Fruit fly (Drosophila melanogaster) whole organism, embryonic: ENCODE data around the gene CG15199.
A peak's percentile ranks its signal among the peaks of the same experiment; 100 is the strongest.

ENCODE experiments used
- Bdp1 ChIP-seq: fragments of 200-800 bp; sonication (Bioruptor generic); optimal IDR thresholded peaks from 3 replicates; lab custom pipeline; 2016; ENCODE audit warnings: missing biosample characterization, missing genetic modification characterization
- C15 ChIP-seq: fragments of 200-800 bp; sonication (Bioruptor generic); IDR thresholded peaks from 3 replicates; pipeline ENCODE4 v1.3.6; 2022; ENCODE audit warnings: missing biosample characterization, missing genetic modification characterization
- CG10274 ChIP-seq: fragments of 200-800 bp; sonication (Bioruptor generic); optimal IDR thresholded peaks from 3 replicates; lab custom pipeline; 2017; ENCODE audit warnings: missing biosample characterization, mild to moderate bottlenecking, missing genetic modification characterization
- CG11456 ChIP-seq: fragments of 200-800 bp; sonication (Bioruptor generic); IDR thresholded peaks from 3 replicates; pipeline ENCODE4 v1.3.6; 2022; ENCODE audit warnings: missing biosample characterization, missing genetic modification characterization
- CG13624 ChIP-seq: fragments of 200-800 bp; sonication (Bioruptor generic); optimal IDR thresholded peaks from 2 replicates; lab custom pipeline; 2016; ENCODE audit warnings: missing biosample characterization, missing genetic modification characterization
- CG13894 ChIP-seq: fragments of 200-800 bp; sonication (Bioruptor generic); optimal IDR thresholded peaks from 3 replicates; lab custom pipeline; 2018; ENCODE audit warnings: missing biosample characterization, mild to moderate bottlenecking, missing genetic modification characterization, moderate library complexity
- CG14710 ChIP-seq: fragments of 200-800 bp; sonication (Bioruptor generic); optimal IDR thresholded peaks from 3 replicates; lab custom pipeline; 2019; ENCODE audit warnings: missing biosample characterization, mild to moderate bottlenecking, missing genetic modification characterization, moderate library complexity
- CG15601 ChIP-seq: fragments of 200-800 bp; sonication (Bioruptor generic); optimal IDR thresholded peaks from 3 replicates; lab custom pipeline; 2019; ENCODE audit warnings: missing biosample characterization, mild to moderate bottlenecking, missing genetic modification characterization, moderate library complexity
- CG16813 ChIP-seq: fragments of 200-800 bp; sonication (Bioruptor generic); IDR thresholded peaks from 3 replicates; pipeline ENCODE4 v1.3.6; 2022; ENCODE audit warnings: missing biosample characterization, missing genetic modification characterization; ENCODE audit not compliant: partially characterized antibody
- CG17361 ChIP-seq: fragments of 200-800 bp; sonication (Bioruptor generic); IDR thresholded peaks from 3 replicates; pipeline ENCODE4 v1.3.6; 2022; ENCODE audit warnings: missing biosample characterization, missing genetic modification characterization
- CG17802 ChIP-seq: fragments of 200-800 bp; sonication (Bioruptor generic); optimal IDR thresholded peaks from 2 replicates; lab custom pipeline; 2018; ENCODE audit warnings: missing biosample characterization, mild to moderate bottlenecking, missing genetic modification characterization, moderate library complexity
- CG18011 ChIP-seq: fragments of 200-800 bp; sonication (Bioruptor generic); optimal IDR thresholded peaks from 2 replicates; lab custom pipeline; 2017; ENCODE audit warnings: missing biosample characterization, missing genetic modification characterization, mild to moderate bottlenecking, moderate library complexity, missing genotype
- CG3838 ChIP-seq: fragments of 200-800 bp; sonication (Bioruptor generic); optimal IDR thresholded peaks from 3 replicates; lab custom pipeline; 2016; ENCODE audit warnings: missing biosample characterization, missing genetic modification characterization
- CG5180 ChIP-seq: fragments of 200-800 bp; sonication (Bioruptor generic); optimal IDR thresholded peaks from 3 replicates; lab custom pipeline; 2017; ENCODE audit warnings: missing biosample characterization, missing genetic modification characterization, mild to moderate bottlenecking, moderate library complexity, missing genetic modification reagents
- CG6683 ChIP-seq: fragments of 200-800 bp; sonication (Bioruptor generic); optimal IDR thresholded peaks from 2 replicates; lab custom pipeline; 2017; ENCODE audit warnings: missing biosample characterization, mild to moderate bottlenecking, missing genetic modification characterization, missing genetic modification reagents
- CG8089 ChIP-seq: fragments of 200-800 bp; sonication (Bioruptor generic); optimal IDR thresholded peaks from 3 replicates; lab custom pipeline; 2016; ENCODE audit warnings: missing biosample characterization, missing genetic modification characterization
- CG8281 ChIP-seq: fragments of 200-800 bp; sonication (Bioruptor generic); optimal IDR thresholded peaks from 2 replicates; lab custom pipeline; 2018; ENCODE audit warnings: missing biosample characterization, mild to moderate bottlenecking, missing genetic modification characterization, moderate library complexity
- CG8944 ChIP-seq: fragments of 200-800 bp; sonication (Bioruptor generic); optimal IDR thresholded peaks from 3 replicates; lab custom pipeline; 2016; ENCODE audit warnings: missing biosample characterization, missing genetic modification characterization
- CHES-1-like ChIP-seq: fragments of 200-800 bp; sonication (Bioruptor generic); optimal IDR thresholded peaks from 2 replicates; lab custom pipeline; 2016; ENCODE audit warnings: missing biosample characterization, missing genetic modification characterization
- ERR ChIP-seq: fragments of 200-800 bp; sonication (Bioruptor generic); optimal IDR thresholded peaks from 2 replicates; lab custom pipeline; 2016; ENCODE audit warnings: missing biosample characterization, missing genetic modification characterization
- Hmx ChIP-seq: fragments of 200-800 bp; sonication (Bioruptor generic); optimal IDR thresholded peaks from 2 replicates; lab custom pipeline; 2016; ENCODE audit warnings: missing biosample characterization, missing genetic modification characterization
- Jarid2 ChIP-seq: fragments of 200-800 bp; sonication (Bioruptor generic); optimal IDR thresholded peaks from 3 replicates; lab custom pipeline; 2017; ENCODE audit warnings: mild to moderate bottlenecking, missing biosample characterization, missing genetic modification reagents, missing genetic modification characterization
- Kr ChIP-seq: fragments of 200-800 bp; sonication (Bioruptor generic); optimal IDR thresholded peaks from 2 replicates; lab custom pipeline; 2017; ENCODE audit warnings: missing biosample characterization, mild to moderate bottlenecking, missing genetic modification characterization
- Lhr ChIP-seq: fragments of 200-800 bp; sonication (Bioruptor generic); optimal IDR thresholded peaks from 3 replicates; lab custom pipeline; 2017; ENCODE audit warnings: mild to moderate bottlenecking, missing biosample characterization, missing genetic modification reagents, missing genetic modification characterization
- Max ChIP-seq: fragments of 200-800 bp; sonication (Bioruptor generic); optimal IDR thresholded peaks from 2 replicates; lab custom pipeline; 2016; ENCODE audit warnings: missing biosample characterization, mild to moderate bottlenecking, missing genetic modification characterization
- Mes4 ChIP-seq: fragments of 200-800 bp; sonication (Bioruptor generic); optimal IDR thresholded peaks from 2 replicates; lab custom pipeline; 2016; ENCODE audit warnings: missing biosample characterization, missing genetic modification characterization
- Neu2 ChIP-seq: fragments of 200-800 bp; sonication (Bioruptor generic); optimal IDR thresholded peaks from 3 replicates; lab custom pipeline; 2016; ENCODE audit warnings: missing biosample characterization, missing genetic modification characterization, borderline replicate concordance
- Poxn ChIP-seq: fragments of 200-800 bp; sonication (Bioruptor generic); IDR thresholded peaks from 2 replicates; pipeline ENCODE4 v1.3.6; 2022; ENCODE audit warnings: missing biosample characterization, missing genetic modification characterization
- al ChIP-seq: fragments of 200-800 bp; sonication (Bioruptor generic); IDR thresholded peaks from 2 replicates; pipeline ENCODE4 v1.3.6; 2022; ENCODE audit warnings: missing biosample characterization, missing genetic modification characterization
- ash1 ChIP-seq: fragments of 200-800 bp; sonication (Bioruptor generic); optimal IDR thresholded peaks from 2 replicates; lab custom pipeline; 2018; ENCODE audit warnings: missing biosample characterization, mild to moderate bottlenecking, missing genetic modification characterization
- bab2 ChIP-seq: fragments of 200-800 bp; sonication (Bioruptor generic); optimal IDR thresholded peaks from 2 replicates; lab custom pipeline; 2016; ENCODE audit warnings: missing biosample characterization, missing genetic modification characterization
- bbx ChIP-seq: fragments of 200-800 bp; sonication (Bioruptor generic); IDR thresholded peaks from 2 replicates; pipeline ENCODE4 v1.3.6; 2022; ENCODE audit warnings: missing biosample characterization, missing genetic modification characterization; ENCODE audit not compliant: partially characterized antibody
- crol ChIP-seq: fragments of 200-800 bp; sonication (Bioruptor generic); IDR thresholded peaks from 2 replicates; pipeline ENCODE4 v1.3.6; 2022; ENCODE audit warnings: missing biosample characterization, missing genetic modification characterization
- cwo ChIP-seq: fragments of 200-800 bp; sonication (Bioruptor generic); optimal IDR thresholded peaks from 3 replicates; lab custom pipeline; 2017; ENCODE audit warnings: missing biosample characterization, missing genetic modification characterization, mild to moderate bottlenecking, moderate library complexity, missing genetic modification reagents
- da ChIP-seq: fragments of 200-800 bp; sonication (Bioruptor generic); optimal IDR thresholded peaks from 2 replicates; lab custom pipeline; 2016; ENCODE audit warnings: missing biosample characterization, missing genetic modification characterization
- dati ChIP-seq: fragments of 200-800 bp; sonication (Bioruptor generic); IDR thresholded peaks from 2 replicates; pipeline ENCODE4 v1.3.6; 2022; ENCODE audit warnings: missing biosample characterization, missing genetic modification characterization
- fru ChIP-seq: fragments of >200 bp; optimal IDR thresholded peaks from 2 replicates; lab custom pipeline; 2017
- ken ChIP-seq: fragments of 200-800 bp; sonication (Bioruptor generic); IDR thresholded peaks from 3 replicates; pipeline ENCODE4 v1.3.6; 2022; ENCODE audit warnings: missing biosample characterization, missing genetic modification characterization
- knrl ChIP-seq: fragments of 200-800 bp; sonication (Bioruptor generic); IDR thresholded peaks from 3 replicates; pipeline ENCODE4 v1.3.6; 2022; ENCODE audit warnings: missing biosample characterization, missing genetic modification characterization; ENCODE audit not compliant: partially characterized antibody
- nom ChIP-seq: fragments of 200-800 bp; sonication (Bioruptor generic); optimal IDR thresholded peaks from 2 replicates; lab custom pipeline; 2017; ENCODE audit warnings: missing biosample characterization, missing genetic modification characterization, mild to moderate bottlenecking, moderate library complexity, missing genetic modification reagents
- phol ChIP-seq: fragments of 200-800 bp; sonication (Bioruptor generic); optimal IDR thresholded peaks from 3 replicates; lab custom pipeline; 2018; ENCODE audit warnings: missing biosample characterization, mild to moderate bottlenecking, missing genetic modification characterization, moderate library complexity
- pum ChIP-seq: fragments of 200-800 bp; sonication (Bioruptor generic); optimal IDR thresholded peaks from 2 replicates; lab custom pipeline; 2016; ENCODE audit warnings: missing biosample characterization, missing genetic modification characterization
- salm ChIP-seq: fragments of 200-800 bp; sonication (Bioruptor generic); optimal IDR thresholded peaks from 2 replicates; lab custom pipeline; 2018; ENCODE audit warnings: missing biosample characterization, mild to moderate bottlenecking, missing genetic modification characterization
- sens-2 ChIP-seq: fragments of 200-800 bp; sonication (Bioruptor generic); IDR thresholded peaks from 2 replicates; pipeline ENCODE4 v1.3.6; 2022; ENCODE audit warnings: missing biosample characterization, missing genetic modification characterization
- stc ChIP-seq: fragments of 200-800 bp; sonication (Bioruptor generic); IDR thresholded peaks from 2 replicates; pipeline ENCODE4 v1.3.6; 2022; ENCODE audit warnings: missing biosample characterization, missing genetic modification characterization
- tna ChIP-seq: fragments of 200-800 bp; sonication (Bioruptor generic); IDR thresholded peaks from 2 replicates; pipeline ENCODE4 v1.3.6; 2022; ENCODE audit warnings: missing biosample characterization, missing genetic modification characterization; ENCODE audit not compliant: partially characterized antibody
- trh ChIP-seq: fragments of 200-800 bp; sonication (Bioruptor generic); optimal IDR thresholded peaks from 2 replicates; lab custom pipeline; 2016; ENCODE audit warnings: missing biosample characterization, missing genetic modification characterization
- ttk ChIP-seq: fragments of 200-800 bp; sonication (Bioruptor generic); IDR thresholded peaks from 2 replicates; pipeline ENCODE4 v2.1.2; 2022; ENCODE audit warnings: missing biosample characterization, missing genetic modification characterization
- twi ChIP-seq: fragments of 200-800 bp; optimal IDR thresholded peaks from 2 replicates; lab custom pipeline; 2019; ENCODE audit warnings: missing biosample characterization, mild to moderate bottlenecking, missing genetic modification characterization, moderate library complexity
- vnd ChIP-seq: fragments of 200-800 bp; sonication (Bioruptor generic); IDR thresholded peaks from 3 replicates; pipeline ENCODE4 v1.3.6; 2022; ENCODE audit warnings: missing biosample characterization, missing genetic modification characterization; ENCODE audit not compliant: partially characterized antibody

Gene CG15199

DNA sequence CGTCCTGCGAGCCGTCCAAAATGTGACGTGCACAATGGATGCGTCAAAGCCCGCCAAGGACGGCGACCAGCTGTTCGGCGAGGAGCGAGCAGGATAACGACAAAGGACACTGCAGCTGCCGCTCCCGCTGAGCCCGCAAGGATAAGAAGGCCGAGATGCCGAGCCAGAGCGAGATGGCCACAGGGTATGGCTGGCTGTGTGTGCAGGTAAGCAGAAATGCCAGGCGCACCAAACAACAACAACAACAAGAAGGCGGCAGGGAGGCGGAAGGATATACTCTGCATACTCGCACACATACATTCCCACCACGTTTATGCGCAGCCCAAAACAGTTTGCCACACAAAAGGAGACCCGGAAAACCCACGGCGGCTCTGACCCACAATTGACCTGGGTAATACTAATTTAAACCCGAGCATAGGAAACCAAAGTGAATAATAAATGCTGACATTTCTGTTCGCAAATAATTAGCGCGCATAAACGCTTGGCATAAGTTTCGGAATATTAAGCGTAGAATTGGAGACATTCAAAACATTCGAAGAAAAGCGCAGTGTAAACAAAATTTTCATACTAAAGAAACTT lies 5.1 kb upstream of the CG15199 start (continued):
- 0 out of 2 replicates have a peak, but pooled peaks have one; percentile 20 for TF ChIP-seq al (GFP tag; lab: Robert Waterston, UW)
- TF ChIP-seq CG17361: 0 out of 3 replicates have a peak, but pooled peaks have one; percentile 10
- TF ChIP-seq CG16813 (GFP tag; lab: Robert Waterston, UW): no peak
- TF ChIP-seq CG18011 (GFP tag; lab: Kevin White, UChicago): no peak
- TF ChIP-seq crol (GFP tag; lab: Robert Waterston, UW): no peak
- no peak for TF ChIP-seq CG8281
- TF ChIP-seq Poxn (GFP tag; lab: Robert Waterston, UW): no peak
- TF ChIP-seq CG17802 (tag; lab: Kevin White, UChicago): no peak
- TF ChIP-seq CHES-1-like: no peak
- no peak; the same call in 1 of the 2 replicates for TF ChIP-seq ttk (GFP tag; lab: Robert Waterston, UW)
- no peak for TF ChIP-seq vnd (GFP tag; lab: Robert Waterston, UW)
- TF ChIP-seq CG10274 (GFP tag; lab: Kevin White, UChicago): no peak
- TF ChIP-seq bbx (GFP tag; lab: Robert Waterston, UW): no peak
- no peak for TF ChIP-seq salm (tag; lab: Kevin White, UChicago)
- TF ChIP-seq Neu2 (GFP tag; lab: Kevin White, UChicago): no peak
- no peak for TF ChIP-seq CG6683
- no peak for TF ChIP-seq C15 (GFP tag; lab: Robert Waterston, UW)
- no peak for TF ChIP-seq tna (GFP tag; lab: Robert Waterston, UW)
- peak; percentile 3 for TF ChIP-seq da (GFP tag; lab: Kevin White, UChicago)
- TF ChIP-seq ERR (GFP tag; lab: Kevin White, UChicago): no peak
- no peak for TF ChIP-seq knrl
- TF ChIP-seq Mes4: no peak
- no peak for TF ChIP-seq trh (GFP tag; lab: Kevin White, UChicago)
- peak; percentile 30 for TF ChIP-seq nom
- peak; percentile 16 for TF ChIP-seq CG14710 (tag; lab: Kevin White, UChicago)
- TF ChIP-seq Bdp1: no peak
- no peak for TF ChIP-seq Lhr (GFP tag; lab: Kevin White, UChicago)
- 0 out of 3 replicates have a peak, but pooled peaks have one; percentile 37 for TF ChIP-seq CG11456 (GFP tag; lab: Robert Waterston, UW)
- no peak for TF ChIP-seq dati (GFP tag; lab: Robert Waterston, UW)
- TF ChIP-seq sens-2: peak; percentile 13; the same call in 1 of the 2 replicates
- TF ChIP-seq Max: no peak
- no peak for TF ChIP-seq CG3838
- TF ChIP-seq bab2 (GFP tag; lab: Kevin White, UChicago): no peak
- no peak for TF ChIP-seq fru (lab: Kevin White, UChicago)
- TF ChIP-seq Kr (GFP tag; lab: Kevin White, UChicago): no peak
- TF ChIP-seq CG5180 (GFP tag; lab: Kevin White, UChicago): no peak
- no peak for TF ChIP-seq ash1 (GFP tag; lab: Kevin White, UChicago)
- no peak for TF ChIP-seq Hmx (GFP tag; lab: Kevin White, UChicago)
- no peak for TF ChIP-seq stc (GFP tag; lab: Robert Waterston, UW)
- no peak for TF ChIP-seq pum
- no peak for TF ChIP-seq phol (tag; lab: Kevin White, UChicago)
- no peak for TF ChIP-seq CG13624 (GFP tag; lab: Kevin White, UChicago)
- TF ChIP-seq ken: 0 out of 3 replicates have a peak, but pooled peaks have one; percentile 8
- no peak for TF ChIP-seq CG13894 (tag; lab: Kevin White, UChicago)
- no peak for TF ChIP-seq CG8089 (GFP tag; lab: Kevin White, UChicago)
- no peak for TF ChIP-seq CG15601 (tag; lab: Kevin White, UChicago)
- peak; percentile 24 for TF ChIP-seq twi (tag; lab: Kevin White, UChicago)
- no peak for TF ChIP-seq Jarid2 (GFP tag; lab: Kevin White, UChicago)
- no peak for TF ChIP-seq CG8944
- TF ChIP-seq cwo: no peak
